Fruit fly (Drosophila melanogaster): ENCODE data around the gene CG31697.

The CG31697 gene

DNA sequence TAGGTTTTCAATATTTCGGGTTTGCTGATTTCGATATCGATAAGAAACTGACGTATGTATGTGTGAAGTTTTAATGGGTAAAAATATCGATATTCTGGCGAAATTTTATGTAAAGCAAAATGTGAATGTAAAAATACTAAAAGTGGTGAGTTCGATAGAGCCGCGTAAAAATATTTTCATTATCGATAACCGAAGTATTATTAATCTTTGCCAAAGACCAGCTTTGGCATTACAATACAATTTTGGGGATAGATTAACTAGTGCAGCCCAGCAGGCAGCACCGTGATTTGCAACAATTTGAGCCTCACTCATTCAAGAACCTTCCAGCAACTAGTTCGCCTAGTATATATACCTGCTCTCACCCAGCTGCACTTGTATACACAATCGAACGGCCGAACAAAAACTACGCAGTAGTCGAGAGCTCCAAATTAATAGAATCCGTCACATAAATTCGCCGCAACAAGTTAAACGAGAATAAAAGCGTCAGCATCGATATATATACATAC is 7.1 kb downstream of the CG31697 start (continued):
- no peak for TF ChIP-seq CG16815 (GFP tag; optimal IDR thresholded peaks at IDR 0.05)
- no peak for TF ChIP-seq ci (GFP tag; IDR thresholded peaks at IDR 0.05)
- no peak for TF ChIP-seq so (GFP tag; IDR thresholded peaks at IDR 0.05)
- TF ChIP-seq Poxn (GFP tag; IDR thresholded peaks at IDR 0.05) = no peak
- TF ChIP-seq ewg (GFP tag; optimal IDR thresholded peaks at IDR 0.05) = no peak
- TF ChIP-seq CG9876 (GFP tag; optimal IDR thresholded peaks at IDR 0.05) = no peak
- no peak for TF ChIP-seq CG2889 (GFP tag; IDR thresholded peaks at IDR 0.05)
- no peak for TF ChIP-seq Hr39 (optimal IDR thresholded peaks at IDR 0.05)
- TF ChIP-seq CG11085 (GFP tag; IDR thresholded peaks at IDR 0.05) = no peak
- no peak for TF ChIP-seq CG8281 (tag; optimal IDR thresholded peaks at IDR 0.05)
- no peak for TF ChIP-seq CG1832 (GFP tag; optimal IDR thresholded peaks at IDR 0.05)
- no peak for TF ChIP-seq CG15073 (GFP tag; optimal IDR thresholded peaks at IDR 0.05)
- no peak for TF ChIP-seq CG10274 (GFP tag; optimal IDR thresholded peaks at IDR 0.05)
- peak; percentile 60 for TF ChIP-seq sens (GFP tag)
- peak; percentile 81 for TF ChIP-seq BEAF-32 (GFP tag; optimal IDR thresholded peaks at IDR 0.05)
- no peak for TF ChIP-seq vfl (GFP tag; optimal IDR thresholded peaks at IDR 0.05)
- TF ChIP-seq ac (GFP tag; optimal IDR thresholded peaks at IDR 0.05) = no peak
- TF ChIP-seq CG12299 (tag; optimal IDR thresholded peaks at IDR 0.05) = no peak
- no peak for TF ChIP-seq Adf1 (GFP tag; IDR thresholded peaks at IDR 0.05)
- no peak for TF ChIP-seq lbe (GFP tag; optimal IDR thresholded peaks at IDR 0.05)
- no peak for TF ChIP-seq pan (optimal IDR thresholded peaks at IDR 0.05)
- no peak for TF ChIP-seq pan (GFP tag; optimal IDR thresholded peaks at IDR 0.05 in 1 of 2, IDR thresholded peaks at IDR 0.05 in 1 of 2)
- TF ChIP-seq ftz-f1 (GFP tag; optimal IDR thresholded peaks at IDR 0.05) = no peak
- TF ChIP-seq gem (tag; optimal IDR thresholded peaks at IDR 0.05) = no peak
- TF ChIP-seq fd102C (GFP tag; optimal IDR thresholded peaks at IDR 0.05) = no peak
- no peak for TF ChIP-seq Lim3 (GFP tag; IDR thresholded peaks at IDR 0.05)
- no peak for TF ChIP-seq ab (GFP tag; optimal IDR thresholded peaks at IDR 0.05)
- no peak for TF ChIP-seq CG1602 (GFP tag; optimal IDR thresholded peaks at IDR 0.05)
- TF ChIP-seq CG10654 (GFP tag; optimal IDR thresholded peaks at IDR 0.05) = no peak
- no peak for TF ChIP-seq wor (GFP tag; IDR thresholded peaks at IDR 0.05)
- TF ChIP-seq unc-4 (GFP tag; IDR thresholded peaks at IDR 0.05; ENCODE audit: partially characterized antibody) = peak; percentile 91
- TF ChIP-seq repo (GFP tag; optimal IDR thresholded peaks at IDR 0.05) = no peak
- peak; percentile 19 for TF ChIP-seq CG33213 (GFP tag; optimal IDR thresholded peaks at IDR 0.05)
- TF ChIP-seq CG7987 (GFP tag; optimal IDR thresholded peaks at IDR 0.05) = no peak
- TF ChIP-seq CG10565 (GFP tag; optimal IDR thresholded peaks at IDR 0.05) = no peak
- TF ChIP-seq toy (GFP tag; IDR thresholded peaks at IDR 0.05) = no peak
- peak; percentile 59 for TF ChIP-seq CG15514 (GFP tag; optimal IDR thresholded peaks at IDR 0.05)
- TF ChIP-seq CG14667 (GFP tag; IDR thresholded peaks at IDR 0.05) = no peak
- no peak for TF ChIP-seq Lpt (GFP tag; optimal IDR thresholded peaks at IDR 0.05)
- no peak for TF ChIP-seq Sox102F (GFP tag; optimal IDR thresholded peaks at IDR 0.05)
- TF ChIP-seq amos (GFP tag; IDR thresholded peaks at IDR 0.05; ENCODE audit: partially characterized antibody) = peak; percentile 79; the same call in 1 of the 2 replicates
- peak; percentile 84 for TF ChIP-seq abd-A (tag; optimal IDR thresholded peaks at IDR 0.05)
- TF ChIP-seq Asciz (GFP tag; optimal IDR thresholded peaks at IDR 0.05) = no peak
- TF ChIP-seq sc (optimal IDR thresholded peaks at IDR 0.05) = no peak
- no peak for TF ChIP-seq sc (GFP tag; optimal IDR thresholded peaks at IDR 0.05)
- TF ChIP-seq z (GFP tag; IDR thresholded peaks at IDR 0.05) = no peak
- no peak for TF ChIP-seq CG17328 (GFP tag; IDR thresholded peaks at IDR 0.05)
- TF ChIP-seq gsb-n (tag; optimal IDR thresholded peaks at IDR 0.05) = no peak
- no peak for TF ChIP-seq kah (GFP tag; optimal IDR thresholded peaks at IDR 0.05)
- TF ChIP-seq aop (GFP tag; IDR thresholded peaks at IDR 0.05) = no peak
- TF ChIP-seq CG3407 (GFP tag; optimal IDR thresholded peaks at IDR 0.05) = no peak
- peak; percentile 30 for TF ChIP-seq CG34376 (GFP tag; optimal IDR thresholded peaks at IDR 0.05)
- peak; percentile 86 for TF ChIP-seq pzg (GFP tag; optimal IDR thresholded peaks at IDR 0.05)

Data from whole organism, embryonic.